Worm (Caenorhabditis elegans) whole organism, L3 larva: Measurements from ENCODE around the gene K02E2.7.

Source experiments
- ama-1 ChIP-seq: fragments of 150-350 bp; optimal IDR thresholded peaks from 2 replicates; lab custom pipeline; 2018
- ceh-28 ChIP-seq: fragments of 150-350 bp; optimal IDR thresholded peaks from 2 replicates; lab custom pipeline; 2014; ENCODE audit warnings: missing biosample characterization, missing genetic modification reagents, missing genetic modification characterization
- ceh-82 ChIP-seq: fragments of 150-350 bp; optimal IDR thresholded peaks from 2 replicates; lab custom pipeline; 2014; ENCODE audit warnings: missing biosample characterization, missing genetic modification characterization

DNA sequence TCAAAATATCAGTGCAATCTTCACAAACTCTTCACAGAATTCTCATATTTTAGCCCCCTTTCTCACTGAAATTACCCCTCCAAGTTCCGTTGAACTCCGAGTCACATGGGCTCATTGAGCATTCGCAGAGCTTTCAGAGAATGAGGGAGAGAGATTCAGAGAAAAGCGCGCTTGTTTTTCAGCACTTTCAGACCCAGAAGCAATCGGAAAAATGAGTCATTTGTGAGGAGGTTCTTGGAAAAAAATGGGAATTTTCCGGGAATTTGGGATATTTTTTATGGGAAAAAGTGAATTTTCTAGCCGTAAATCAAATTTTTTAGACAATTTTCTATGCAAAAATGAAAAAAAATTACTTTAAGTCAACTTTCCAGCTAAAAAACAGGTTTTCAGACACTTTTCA lies 16.0 kb upstream of the K02E2.7 start:
- TF ChIP-seq ama-1 (lab: Kevin White, UChicago), result no peak
- TF ChIP-seq ceh-82 (tag; lab: Kevin White, UChicago), result no peak
- TF ChIP-seq ceh-28 (tag; lab: Kevin White, UChicago), result no peak
